Fruit fly (Drosophila melanogaster) whole organism, embryonic: ENCODE results near the gene CG17187.
A peak's percentile ranks its signal among the peaks of the same experiment; 100 is the strongest.

Experiments used
- CG11696 ChIP-seq: fragments of 200-800 bp; sonication (Bioruptor generic); IDR thresholded peaks from 2 replicates; pipeline ENCODE4 v1.3.6; 2022; ENCODE audit warnings: missing biosample characterization, missing genetic modification characterization
- CG12155 ChIP-seq: fragments of 200-800 bp; sonication (Bioruptor generic); optimal IDR thresholded peaks from 3 replicates; lab custom pipeline; 2016; ENCODE audit warnings: missing biosample characterization, missing genetic modification characterization
- CG12219 ChIP-seq: fragments of 200-800 bp; sonication (Bioruptor generic); optimal IDR thresholded peaks from 3 replicates; lab custom pipeline; 2018; ENCODE audit warnings: missing biosample characterization, mild to moderate bottlenecking, missing genetic modification characterization
- CG14667 ChIP-seq: fragments of 200-800 bp; sonication (Bioruptor generic); IDR thresholded peaks from 2 replicates; pipeline ENCODE4 v1.3.6; 2022; ENCODE audit warnings: missing biosample characterization, missing genetic modification characterization
- CG15011 ChIP-seq: fragments of 200-800 bp; sonication (Bioruptor generic); optimal IDR thresholded peaks from 3 replicates; lab custom pipeline; 2018; ENCODE audit warnings: missing biosample characterization, mild to moderate bottlenecking, missing genetic modification characterization
- CG15269 ChIP-seq: fragments of 200-800 bp; sonication (Bioruptor generic); optimal IDR thresholded peaks from 2 replicates; lab custom pipeline; 2018; ENCODE audit warnings: missing biosample characterization, mild to moderate bottlenecking, missing genetic modification characterization, moderate library complexity
- CG16813 ChIP-seq: fragments of 200-800 bp; sonication (Bioruptor generic); IDR thresholded peaks from 3 replicates; pipeline ENCODE4 v1.3.6; 2022; ENCODE audit warnings: missing biosample characterization, missing genetic modification characterization; ENCODE audit not compliant: partially characterized antibody
- CG17385 ChIP-seq: fragments of 200-800 bp; sonication (Bioruptor generic); optimal IDR thresholded peaks from 3 replicates; lab custom pipeline; 2018; ENCODE audit warnings: missing biosample characterization, mild to moderate bottlenecking, missing genetic modification characterization
- CG1792 ChIP-seq: fragments of 200-800 bp; sonication (Bioruptor generic); optimal IDR thresholded peaks from 2 replicates; lab custom pipeline; 2016; ENCODE audit warnings: missing biosample characterization, missing genetic modification characterization
- CG31441 ChIP-seq: fragments of 200-800 bp; sonication (Bioruptor generic); IDR thresholded peaks from 2 replicates; pipeline ENCODE4 v1.3.6; 2022; ENCODE audit warnings: missing biosample characterization, missing genetic modification characterization
- CG4424 ChIP-seq: fragments of 200-800 bp; sonication (Bioruptor generic); optimal IDR thresholded peaks from 3 replicates; lab custom pipeline; 2016; ENCODE audit warnings: missing biosample characterization, missing genetic modification characterization
- CG6272 ChIP-seq: fragments of 200-800 bp; sonication (Bioruptor generic); IDR thresholded peaks from 2 replicates; pipeline ENCODE4 v1.3.6; 2022; ENCODE audit warnings: missing biosample characterization, missing genetic modification characterization
- CG6854 ChIP-seq: fragments of 200-800 bp; sonication (Bioruptor generic); optimal IDR thresholded peaks from 3 replicates; lab custom pipeline; 2017; ENCODE audit warnings: missing biosample characterization, mild to moderate bottlenecking, missing genetic modification characterization
- CG7271 ChIP-seq: fragments of 200-800 bp; sonication (Bioruptor generic); optimal IDR thresholded peaks from 2 replicates; lab custom pipeline; 2018; ENCODE audit warnings: missing biosample characterization, mild to moderate bottlenecking, missing genetic modification characterization, moderate library complexity
- CG7357 ChIP-seq: fragments of 200-800 bp; sonication (Bioruptor generic); IDR thresholded peaks from 3 replicates; pipeline ENCODE4 v1.3.6; 2022; ENCODE audit warnings: missing biosample characterization, missing genetic modification characterization
- CG8290 ChIP-seq, 3 experiments: fragments of 200-800 bp; sonication (Bioruptor generic); optimal IDR thresholded peaks; 2 replicates each; lab custom pipeline; 2016 to 2019; ENCODE audit warnings: missing biosample characterization in 3 of 3, missing genetic modification characterization in 3 of 3, mild to moderate bottlenecking in 2 of 3, moderate library complexity in 1 of 3
- CG9215 ChIP-seq: fragments of 200-800 bp; sonication (Bioruptor generic); IDR thresholded peaks from 2 replicates; pipeline ENCODE4 v1.3.6; 2022; ENCODE audit warnings: missing biosample characterization, missing genetic modification characterization
- CG9727 ChIP-seq: fragments of 200-800 bp; sonication (Bioruptor generic); optimal IDR thresholded peaks from 3 replicates; lab custom pipeline; 2017; ENCODE audit warnings: missing biosample characterization, mild to moderate bottlenecking, missing genetic modification characterization
- CG9876 ChIP-seq: fragments of 200-800 bp; sonication (Bioruptor generic); optimal IDR thresholded peaks from 2 replicates; lab custom pipeline; 2016; ENCODE audit warnings: missing biosample characterization, missing genetic modification characterization
- CHES-1-like ChIP-seq: fragments of 200-800 bp; sonication (Bioruptor generic); optimal IDR thresholded peaks from 2 replicates; lab custom pipeline; 2016; ENCODE audit warnings: missing biosample characterization, missing genetic modification characterization
- Dip2 ChIP-seq: fragments of 200-800 bp; sonication (Bioruptor generic); IDR thresholded peaks from 2 replicates; pipeline ENCODE4 v1.3.6; 2022; ENCODE audit warnings: missing biosample characterization, missing genetic modification characterization
- Doc2 ChIP-seq: fragments of 200-800 bp; sonication (Bioruptor generic); IDR thresholded peaks from 2 replicates; pipeline ENCODE4 v1.3.6; 2022; ENCODE audit warnings: missing biosample characterization, missing genetic modification characterization
- Dref ChIP-seq: fragments of 200-800 bp; sonication (Bioruptor generic); IDR thresholded peaks from 2 replicates; pipeline ENCODE4 v1.3.6; 2022; ENCODE audit warnings: missing biosample characterization, missing genetic modification characterization
- Ets65A ChIP-seq: fragments of 200-800 bp; sonication (Bioruptor generic); peaks from one replicate; lab custom pipeline; 2016; ENCODE audit warnings: missing biosample characterization, missing genetic modification characterization
- H2.0 ChIP-seq: fragments of 200-800 bp; sonication (Bioruptor generic); IDR thresholded peaks from 2 replicates; pipeline ENCODE4 v1.3.6; 2022; ENCODE audit warnings: missing biosample characterization, missing genetic modification characterization
- Lhr ChIP-seq: fragments of 200-800 bp; sonication (Bioruptor generic); optimal IDR thresholded peaks from 3 replicates; lab custom pipeline; 2017; ENCODE audit warnings: mild to moderate bottlenecking, missing biosample characterization, missing genetic modification reagents, missing genetic modification characterization
- NFAT ChIP-seq: fragments of 200-800 bp; sonication (Bioruptor generic); IDR thresholded peaks from 2 replicates; pipeline ENCODE4 v1.3.6; 2022; ENCODE audit warnings: missing biosample characterization, missing genetic modification characterization
- Oli ChIP-seq: fragments of 200-800 bp; sonication (Bioruptor generic); optimal IDR thresholded peaks from 2 replicates; lab custom pipeline; 2018; ENCODE audit warnings: missing biosample characterization, mild to moderate bottlenecking, missing genetic modification characterization, moderate library complexity
- Optix ChIP-seq: fragments of 200-800 bp; sonication (Bioruptor generic); IDR thresholded peaks from 3 replicates; pipeline ENCODE4 v1.3.6; 2022; ENCODE audit warnings: missing biosample characterization, missing genetic modification characterization
- Six4 ChIP-seq: fragments of 200-800 bp; sonication (Bioruptor generic); optimal IDR thresholded peaks from 2 replicates; lab custom pipeline; 2016; ENCODE audit warnings: missing biosample characterization, missing genetic modification characterization
- Sry-δ ChIP-seq: fragments of 200-800 bp; sonication (Bioruptor generic); optimal IDR thresholded peaks from 2 replicates; lab custom pipeline; 2016; ENCODE audit warnings: missing biosample characterization, missing genetic modification characterization
- az2 ChIP-seq: fragments of 200-800 bp; sonication (Bioruptor generic); optimal IDR thresholded peaks from 3 replicates; lab custom pipeline; 2016; ENCODE audit warnings: missing biosample characterization, missing genetic modification characterization
- bigmax ChIP-seq: fragments of 200-800 bp; sonication (Bioruptor generic); optimal IDR thresholded peaks from 2 replicates; lab custom pipeline; 2018; ENCODE audit warnings: missing biosample characterization, mild to moderate bottlenecking, missing genetic modification characterization
- chm ChIP-seq: fragments of 200-800 bp; sonication (Bioruptor generic); IDR thresholded peaks from 2 replicates; pipeline ENCODE4 v1.3.6; 2022; ENCODE audit warnings: missing biosample characterization, missing genetic modification characterization
- dpn ChIP-seq, 2 experiments: fragments of 200-800 bp; sonication (Bioruptor generic); optimal IDR thresholded peaks; 3 replicates each; lab custom pipeline; 2016; ENCODE audit warnings: missing biosample characterization in 2 of 2, missing genetic modification characterization in 2 of 2
- gem ChIP-seq: fragments of 200-800 bp; sonication (Bioruptor generic); optimal IDR thresholded peaks from 2 replicates; lab custom pipeline; 2019; ENCODE audit warnings: missing biosample characterization, mild to moderate bottlenecking, missing genetic modification characterization, moderate library complexity
- knrl ChIP-seq: fragments of 200-800 bp; sonication (Bioruptor generic); IDR thresholded peaks from 3 replicates; pipeline ENCODE4 v1.3.6; 2022; ENCODE audit warnings: missing biosample characterization, missing genetic modification characterization; ENCODE audit not compliant: partially characterized antibody
- mam ChIP-seq: fragments of 200-800 bp; sonication (Bioruptor generic); optimal IDR thresholded peaks from 3 replicates; lab custom pipeline; 2016; ENCODE audit warnings: missing biosample characterization, missing genetic modification characterization
- nerfin-1 ChIP-seq: fragments of 200-800 bp; sonication (Bioruptor generic); optimal IDR thresholded peaks from 3 replicates; lab custom pipeline; 2019; ENCODE audit warnings: missing biosample characterization, mild to moderate bottlenecking, missing genetic modification characterization, moderate library complexity
- odd ChIP-seq: fragments of 200-800 bp; sonication (Bioruptor generic); optimal IDR thresholded peaks from 2 replicates; lab custom pipeline; 2017; ENCODE audit warnings: missing biosample characterization, mild to moderate bottlenecking, missing genetic modification characterization
- onecut ChIP-seq: fragments of 200-800 bp; sonication (Bioruptor generic); IDR thresholded peaks from 2 replicates; pipeline ENCODE4 v1.3.6; 2022; ENCODE audit warnings: missing biosample characterization, missing genetic modification characterization
- pan ChIP-seq, 4 experiments: fragments of >200 bp in 3 of 4; fragments of 200-800 bp in 1 of 4; sonication (Bioruptor generic) in 1 of 4; optimal IDR thresholded peaks in 3 of 4; IDR thresholded peaks in 1 of 4; 2 replicates each; pipeline versions ENCODE4 v1.3.6 to Lab custom; 2017 to 2022; ENCODE audit warnings: missing biosample characterization in 2 of 4, missing genetic modification characterization in 2 of 4, mixed read lengths in 1 of 4
- sima ChIP-seq: fragments of 200-800 bp; sonication (Bioruptor generic); optimal IDR thresholded peaks from 2 replicates; lab custom pipeline; 2016; ENCODE audit warnings: missing biosample characterization, missing genetic modification characterization
- slou ChIP-seq: fragments of 200-800 bp; sonication (Bioruptor generic); optimal IDR thresholded peaks from 3 replicates; lab custom pipeline; 2016; ENCODE audit warnings: missing biosample characterization, missing genetic modification characterization
- ttk ChIP-seq: fragments of 200-800 bp; sonication (Bioruptor generic); IDR thresholded peaks from 2 replicates; pipeline ENCODE4 v2.1.2; 2022; ENCODE audit warnings: missing biosample characterization, missing genetic modification characterization
- tx ChIP-seq: fragments of 200-800 bp; sonication (Bioruptor generic); optimal IDR thresholded peaks from 2 replicates; lab custom pipeline; 2016; ENCODE audit warnings: missing biosample characterization, missing genetic modification characterization
- vvl ChIP-seq: fragments of 200-800 bp; sonication (Bioruptor generic); IDR thresholded peaks from 2 replicates; pipeline ENCODE4 v1.3.6; 2022; ENCODE audit warnings: missing biosample characterization, missing genetic modification characterization
- wor ChIP-seq: fragments of 200-800 bp; sonication (Bioruptor generic); IDR thresholded peaks from 2 replicates; pipeline ENCODE4 v1.3.6; 2022; ENCODE audit warnings: missing biosample characterization, missing genetic modification characterization
- zf30C ChIP-seq: fragments of 200-800 bp; sonication (Bioruptor generic); optimal IDR thresholded peaks from 3 replicates; lab custom pipeline; 2018; ENCODE audit warnings: missing biosample characterization, mild to moderate bottlenecking, missing genetic modification characterization

The CG17187 gene

DNA sequence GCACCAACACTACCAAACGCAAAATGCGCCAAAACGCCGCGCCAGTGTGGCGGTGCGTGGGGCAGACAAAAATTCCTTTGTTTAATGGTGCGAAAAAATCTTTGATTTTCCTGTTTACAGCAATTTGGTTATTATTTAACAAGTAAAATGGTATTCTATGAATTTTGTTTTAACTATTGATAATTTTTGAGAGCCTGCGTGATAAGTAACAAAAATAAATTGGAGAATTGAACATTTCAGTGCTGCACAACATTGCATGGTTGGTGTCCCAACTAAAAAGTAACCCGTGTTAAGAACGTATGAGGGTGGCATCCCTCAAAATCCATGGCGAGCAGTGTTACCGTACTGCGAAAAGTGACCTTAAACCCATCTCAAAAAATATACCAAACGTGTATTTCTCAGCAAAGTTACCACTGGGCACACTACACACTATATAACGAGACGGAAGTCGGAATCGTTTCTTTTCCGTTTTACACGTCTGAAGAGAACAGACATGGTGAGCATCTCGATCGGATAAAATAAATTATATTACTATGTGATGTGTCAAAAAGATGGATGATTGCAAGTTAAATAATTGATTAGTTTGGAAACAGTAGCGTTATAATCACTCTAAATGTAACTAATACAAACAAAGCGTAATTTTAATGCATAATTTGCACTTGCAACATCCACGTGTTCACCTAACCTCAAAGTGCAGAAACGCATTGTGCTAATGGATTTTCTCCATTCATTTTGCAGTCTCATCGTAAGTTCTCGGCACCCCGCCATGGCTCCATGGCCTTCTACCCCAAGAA lies 10.0 kb downstream of the CG17187 start, which contains the start of the genes CG6693 and RpL3 (continued):
- TF ChIP-seq CG15269 (peak; percentile 82), CG17385 (GFP tag; lab: Kevin White, UChicago) (peak; percentile 88), ttk (GFP tag; lab: Robert Waterston, UW) (peak; percentile 55), CG4424 (GFP tag; lab: Kevin White, UChicago) (peak; percentile 56), Sry-δ (GFP tag; lab: Kevin White, UChicago) (peak; percentile 71), CG9876 (GFP tag; lab: Kevin White, UChicago) (peak; percentile 71), knrl (GFP tag; lab: Robert Waterston, UW) (peak; percentile 49; the same call in 1 of the 3 replicates), nerfin-1 (tag; lab: Kevin White, UChicago) (peak; percentile 71), CG12219 (GFP tag; lab: Kevin White, UChicago) (peak; percentile 86), odd (GFP tag; lab: Kevin White, UChicago) (peak; percentile 89), CG9215 (GFP tag; lab: Robert Waterston, UW) (no peak), Oli (tag; lab: Kevin White, UChicago) (peak; percentile 67), Optix (peak; percentile 70), CG7357 (GFP tag; lab: Robert Waterston, UW) (0 out of 3 replicates have a peak, but pooled peaks have one; percentile 24), vvl (peak; percentile 84), Ets65A (GFP tag; lab: Kevin White, UChicago) (peak; percentile 99), gem (tag; lab: Kevin White, UChicago) (peak; percentile 53), CG1792 (no peak), zf30C (GFP tag; lab: Kevin White, UChicago) (no peak), CG15011 (GFP tag; lab: Kevin White, UChicago) (peak; percentile 77), CG11696 (peak; percentile 72), tx (GFP tag; lab: Kevin White, UChicago) (no peak), CG14667 (no peak), CG6854 (GFP tag; lab: Kevin White, UChicago) (peak; percentile 88), mam (GFP tag; lab: Kevin White, UChicago) (peak; percentile 54), bigmax (GFP tag; lab: Kevin White, UChicago) (peak; percentile 99), CG8290 (GFP tag; optimal IDR thresholded peaks at IDR 0.05; lab: Kevin White, UChicago) (peak; percentile 69), CG8290 (tag; optimal IDR thresholded peaks at IDR 0.05; lab: Kevin White, UChicago) (peak; percentile 43 to 94), Dip2 (GFP tag; lab: Robert Waterston, UW) (no peak), NFAT (GFP tag; lab: Robert Waterston, UW) (peak; percentile 88), CG31441 (GFP tag; lab: Robert Waterston, UW) (peak; percentile 74), CG9727 (GFP tag; lab: Kevin White, UChicago) (peak; percentile 77), CG12155 (peak; percentile 19), CG16813 (GFP tag; lab: Robert Waterston, UW) (no peak), wor (GFP tag; lab: Robert Waterston, UW) (no peak), Six4 (GFP tag; lab: Kevin White, UChicago) (peak; percentile 27), sima (no peak), chm (GFP tag; lab: Robert Waterston, UW) (peak; percentile 94), dpn (GFP tag; optimal IDR thresholded peaks at IDR 0.05; lab: Kevin White, UChicago) (peak; percentile 32 to 63), CG6272 (GFP tag; lab: Robert Waterston, UW) (peak; percentile 47; the same call in 1 of the 2 replicates), slou (GFP tag; lab: Kevin White, UChicago) (peak; percentile 56), CG7271 (peak; percentile 82), Lhr (GFP tag; lab: Kevin White, UChicago) (peak; percentile 97), Doc2 (GFP tag; lab: Robert Waterston, UW) (no peak), CHES-1-like (peak; percentile 55), H2.0 (GFP tag; lab: Robert Waterston, UW) (peak; percentile 47), onecut (GFP tag; lab: Robert Waterston, UW) (peak; percentile 84), Dref (GFP tag; lab: Robert Waterston, UW) (peak; percentile 44), pan (optimal IDR thresholded peaks at IDR 0.05; lab: Kevin White, UChicago) (no peak), pan (GFP tag; optimal IDR thresholded peaks at IDR 0.05 in 1 of 2, IDR thresholded peaks at IDR 0.05 in 1 of 2) (peak in 1 of 2 experiments; percentile 73), az2 (GFP tag; lab: Kevin White, UChicago) (peak; percentile 5)
